ENCODE assay signal across 6 worm cellular contexts in the genomic region with DNA sequence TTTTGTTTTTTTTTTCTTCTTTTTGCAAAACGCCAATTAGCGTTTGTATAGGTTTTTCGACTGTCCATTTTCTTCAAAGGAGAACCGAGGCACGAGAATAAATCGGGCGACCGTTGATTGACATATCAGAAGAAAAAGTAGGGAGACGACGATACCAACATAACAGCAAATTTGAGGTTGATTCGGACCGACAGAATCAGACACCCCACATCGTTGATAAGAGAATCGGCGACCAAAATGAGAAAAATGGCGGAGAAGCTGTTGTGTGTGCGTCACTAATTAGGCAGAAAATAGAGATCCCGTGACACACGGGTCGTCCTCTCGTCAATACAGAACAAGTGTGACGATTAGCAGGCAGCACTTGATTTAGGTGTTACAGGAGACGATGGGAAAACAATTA.
TF ChIP-seq lines count a peak whose summit lies in the region.

No protein-coding gene starts in this region.

TF ChIP-seq in whole organism, L1 larva, 84 proteins besides CTCF, POLR2A, EP300 and RAD21 (continues in another document):
- TF ChIP-seq isw-1 (GFP tag; IDR thresholded peaks at IDR 0.05; lab: Robert Waterston, UW) = no peak
- no peak for TF ChIP-seq skn-1 (tag; optimal IDR thresholded peaks at IDR 0.05; lab: Kevin White, UChicago)
- peak in 1 of 2 experiments; percentile 30 for TF ChIP-seq lin-35 (GFP tag; optimal IDR thresholded peaks at IDR 0.05; lab: Kevin White, UChicago)
- no peak for TF ChIP-seq C16A3.4 (tag; optimal IDR thresholded peaks at IDR 0.05; lab: Kevin White, UChicago)
- peak; percentile 37 for TF ChIP-seq lin-14 (GFP tag; optimal IDR thresholded peaks at IDR 0.05; lab: Kevin White, UChicago)
- no peak for TF ChIP-seq aly-2 (tag; optimal IDR thresholded peaks at IDR 0.05; lab: Kevin White, UChicago)
- no peak for TF ChIP-seq efl-1 (optimal IDR thresholded peaks at IDR 0.05; lab: Kevin White, UChicago)
- peak in 1 of 2 experiments; percentile 53 for TF ChIP-seq efl-1 (GFP tag; optimal IDR thresholded peaks at IDR 0.05 in 1 of 2; lab: Kevin White, UChicago)
- peak; percentile 17 for TF ChIP-seq blmp-1 (tag; optimal IDR thresholded peaks at IDR 0.05; lab: Kevin White, UChicago)
- TF ChIP-seq mdl-1 (tag; optimal IDR thresholded peaks at IDR 0.05; lab: Kevin White, UChicago) = peak in 1 of 2 experiments; percentile 26
- TF ChIP-seq nhr-47 (tag; optimal IDR thresholded peaks at IDR 0.05; lab: Kevin White, UChicago) = no peak
- no peak for TF ChIP-seq tlp-1 (tag; optimal IDR thresholded peaks at IDR 0.05; lab: Kevin White, UChicago)
- TF ChIP-seq tbx-2 (tag; optimal IDR thresholded peaks at IDR 0.05; lab: Kevin White, UChicago) = peak; percentile 97
- peak; percentile 53 for TF ChIP-seq nhr-20 (tag; optimal IDR thresholded peaks at IDR 0.05; lab: Kevin White, UChicago)

TF ChIP-seq in whole organism, L2 larva, 48 proteins besides CTCF, POLR2A, EP300 and RAD21:
- TF ChIP-seq nhr-129 (tag; optimal IDR thresholded peaks at IDR 0.05; lab: Kevin White, UChicago) (peak; percentile 6), sma-3 (GFP tag; optimal IDR thresholded peaks at IDR 0.05; lab: Kevin White, UChicago) (peak; percentile 36), sem-4 (tag; optimal IDR thresholded peaks at IDR 0.05; lab: Kevin White, UChicago) (no peak), nhr-237 (tag; optimal IDR thresholded peaks at IDR 0.05; lab: Kevin White, UChicago) (no peak), lsy-2 (tag; optimal IDR thresholded peaks at IDR 0.05; lab: Kevin White, UChicago) (peak in 1 of 2 experiments; percentile 1), dmd-4 (tag; optimal IDR thresholded peaks at IDR 0.05; lab: Kevin White, UChicago) (no peak), nhr-21 (tag; optimal IDR thresholded peaks at IDR 0.05; lab: Kevin White, UChicago) (no peak)

TF ChIP-seq in whole organism, L3 larva, 47 proteins besides CTCF, POLR2A, EP300 and RAD21:
- TF ChIP-seq unc-62 (GFP tag; optimal IDR thresholded peaks at IDR 0.05; lab: Kevin White, UChicago) (peak; percentile 40), fkh-2 (tag; optimal IDR thresholded peaks at IDR 0.05; lab: Kevin White, UChicago) (no peak), tbx-2 (tag; optimal IDR thresholded peaks at IDR 0.05; lab: Kevin White, UChicago) (peak; percentile 90)

TF ChIP-seq in whole organism, L4 larva, 104 proteins besides CTCF, POLR2A, EP300 and RAD21:
- TF ChIP-seq nhr-6 (tag; optimal IDR thresholded peaks at IDR 0.05; lab: Kevin White, UChicago) (no peak), ceh-20 (GFP tag; IDR thresholded peaks at IDR 0.05; lab: Robert Waterston, UW) (no peak), mxl-2 (GFP tag; conservative IDR thresholded peaks at IDR 0.05; lab: Robert Waterston, UW) (no peak), unc-62 (GFP tag; optimal IDR thresholded peaks at IDR 0.05 in 1 of 2; lab: Kevin White, UChicago) (peak in 1 of 2 experiments; percentile 52), unc-62 (tag; optimal IDR thresholded peaks at IDR 0.05; lab: Kevin White, UChicago) (no peak), skn-1 (tag; optimal IDR thresholded peaks at IDR 0.05; lab: Kevin White, UChicago) (no peak), hlh-11 (tag; optimal IDR thresholded peaks at IDR 0.05; lab: Kevin White, UChicago) (peak; percentile 18), sdz-12 (GFP tag; optimal IDR thresholded peaks at IDR 0.05; lab: Kevin White, UChicago) (no peak), tra-1 (GFP tag; IDR thresholded peaks at IDR 0.05; lab: Robert Waterston, UW) (0 out of 2 replicates have a peak, but pooled peaks have one; percentile 20), ZK546.5 (tag; optimal IDR thresholded peaks at IDR 0.05; lab: Kevin White, UChicago) (no peak), R02D3.7 (tag; optimal IDR thresholded peaks at IDR 0.05; lab: Kevin White, UChicago) (no peak), lin-1 (GFP tag; IDR thresholded peaks at IDR 0.05; lab: Robert Waterston, UW) (no peak), madf-9 (GFP tag; conservative IDR thresholded peaks at IDR 0.05; lab: Robert Waterston, UW) (no peak), dmd-6 (GFP tag; IDR thresholded peaks at IDR 0.05; lab: Robert Waterston, UW) (peak; percentile 34; the same call in 1 of the 2 replicates), nhr-25 (tag; optimal IDR thresholded peaks at IDR 0.05; lab: Kevin White, UChicago; ENCODE audit: borderline replicate concordance, insufficient read depth) (no peak)

TF ChIP-seq in whole organism, late embryonic, 69 proteins besides CTCF, POLR2A, EP300 and RAD21:
- peak; percentile 4 for TF ChIP-seq unc-55 (GFP tag; optimal IDR thresholded peaks at IDR 0.05; lab: Kevin White, UChicago)
- TF ChIP-seq T23F11.4 (GFP tag; optimal IDR thresholded peaks at IDR 0.05; lab: Kevin White, UChicago) = no peak
- peak; percentile 28 for TF ChIP-seq hlh-30 (tag; optimal IDR thresholded peaks at IDR 0.05; lab: Kevin White, UChicago; ENCODE audit: insufficient read depth)
- TF ChIP-seq ceh-31 (tag; optimal IDR thresholded peaks at IDR 0.05; lab: Kevin White, UChicago) = no peak

TF ChIP-seq in whole organism, young adult, 124 proteins besides CTCF, POLR2A, EP300 and RAD21:
- TF ChIP-seq mes-4 (tag; optimal IDR thresholded peaks at IDR 0.05; lab: Kevin White, UChicago) (no peak), nhr-80 (tag; optimal IDR thresholded peaks at IDR 0.05; lab: Kevin White, UChicago) (peak; percentile 63), B0261.1 (tag; optimal IDR thresholded peaks at IDR 0.05; lab: Kevin White, UChicago) (no peak), F37B4.10 (GFP tag; IDR thresholded peaks at IDR 0.05; lab: Robert Waterston, UW) (0 out of 2 replicates have a peak, but pooled peaks have one; percentile 12), atf-7 (tag; optimal IDR thresholded peaks at IDR 0.05; lab: Kevin White, UChicago) (no peak), unc-62 (GFP tag; optimal IDR thresholded peaks at IDR 0.05; lab: Kevin White, UChicago) (peak; percentile 5)
